Fruit fly (Drosophila melanogaster) whole organism, prepupa: ENCODE measurements around the gene CG14183.

Source experiments
- CG11762 ChIP-seq: fragments of 200-800 bp; sonication (Bioruptor generic); optimal IDR thresholded peaks from 3 replicates; lab custom pipeline; 2016; ENCODE audit warnings: missing biosample characterization, missing genetic modification characterization; ENCODE audit not compliant: insufficient read depth
- CG31627 ChIP-seq: fragments of 200-800 bp; sonication (Bioruptor generic); optimal IDR thresholded peaks from 3 replicates; lab custom pipeline; 2016; ENCODE audit warnings: missing biosample characterization, missing genetic modification characterization
- CG3919 ChIP-seq: fragments of 200-800 bp; sonication (Bioruptor generic); optimal IDR thresholded peaks from 3 replicates; lab custom pipeline; 2016; ENCODE audit warnings: missing biosample characterization, missing genetic modification characterization
- CG6854 ChIP-seq: fragments of 200-800 bp; sonication (Bioruptor generic); optimal IDR thresholded peaks from 2 replicates; lab custom pipeline; 2017; ENCODE audit warnings: missing biosample characterization, mild to moderate bottlenecking, missing genetic modification characterization
- CG8319 ChIP-seq: fragments of 200-800 bp; sonication (Bioruptor generic); optimal IDR thresholded peaks from 3 replicates; lab custom pipeline; 2016; ENCODE audit warnings: missing biosample characterization, missing genetic modification characterization
- CG9139 ChIP-seq: fragments of 200-800 bp; sonication (Bioruptor generic); optimal IDR thresholded peaks from 3 replicates; lab custom pipeline; 2017; ENCODE audit warnings: missing biosample characterization, mild to moderate bottlenecking, missing genetic modification characterization
- Eip75B ChIP-seq: fragments of 200-800 bp; sonication (Bioruptor generic); optimal IDR thresholded peaks from 3 replicates; lab custom pipeline; 2016; ENCODE audit warnings: missing biosample characterization, missing genetic modification characterization
- Met ChIP-seq: fragments of 200-800 bp; sonication (Bioruptor generic); optimal IDR thresholded peaks from 3 replicates; lab custom pipeline; 2016; ENCODE audit warnings: missing biosample characterization, missing genetic modification characterization
- OdsH ChIP-seq: fragments of 200-800 bp; sonication (Bioruptor generic); optimal IDR thresholded peaks from 3 replicates; lab custom pipeline; 2016; ENCODE audit warnings: missing biosample characterization, missing genetic modification characterization
- Sox102F ChIP-seq: fragments of 200-800 bp; sonication (Bioruptor generic); optimal IDR thresholded peaks from 2 replicates; lab custom pipeline; 2016; ENCODE audit warnings: missing biosample characterization, mild to moderate bottlenecking, missing genetic modification characterization
- Sox15 ChIP-seq: fragments of 200-800 bp; sonication (Bioruptor generic); optimal IDR thresholded peaks from 3 replicates; lab custom pipeline; 2016; ENCODE audit warnings: missing biosample characterization, missing genetic modification characterization
- pdm3 ChIP-seq: fragments of 200-800 bp; sonication (Bioruptor generic); optimal IDR thresholded peaks from 3 replicates; lab custom pipeline; 2016; ENCODE audit warnings: missing biosample characterization, missing genetic modification characterization

DNA sequence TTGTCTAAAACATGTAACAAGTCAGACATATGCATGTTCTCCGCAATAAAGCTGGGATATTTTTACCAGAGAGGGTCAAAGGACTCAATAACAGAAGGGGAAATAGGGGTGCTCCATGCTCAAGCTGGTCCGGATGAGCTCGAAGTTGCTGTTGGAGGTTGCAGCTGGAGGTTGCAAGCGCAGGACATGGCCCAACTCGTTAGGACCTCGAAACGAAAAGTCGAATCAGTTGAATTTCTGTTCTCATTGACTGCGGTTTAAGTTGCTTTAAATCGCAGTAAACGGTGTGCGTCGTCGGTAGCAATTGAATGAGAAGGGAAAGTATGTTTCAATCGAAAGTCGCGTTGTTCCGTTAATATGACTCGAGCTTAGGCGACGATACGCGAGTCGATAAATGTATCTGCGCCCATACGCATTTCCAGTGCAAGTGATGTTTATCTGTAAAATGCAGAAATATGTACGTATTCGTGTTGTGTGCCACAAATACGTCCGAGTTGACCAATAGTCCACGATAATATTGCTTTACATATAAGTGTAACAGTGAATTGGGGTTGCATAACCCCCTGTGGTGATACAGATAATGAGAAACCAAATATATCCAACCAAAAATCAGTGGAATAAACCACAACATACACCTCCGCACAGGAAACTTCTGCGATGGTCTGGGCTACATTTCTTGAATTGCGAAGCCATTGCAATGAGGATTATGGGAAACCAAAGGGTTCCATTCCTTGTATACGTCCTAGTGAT lies 22.4 kb downstream of the CG14183 start, which contains the start of gene kug:
- TF ChIP-seq Sox102F (GFP tag; lab: Kevin White, UChicago) = no peak
- TF ChIP-seq CG31627 = no peak
- no peak for TF ChIP-seq CG11762
- TF ChIP-seq Sox15 = no peak
- TF ChIP-seq Met (GFP tag; lab: Kevin White, UChicago) = no peak
- TF ChIP-seq CG9139 (GFP tag; lab: Kevin White, UChicago) = no peak
- TF ChIP-seq CG8319 = no peak
- TF ChIP-seq OdsH (GFP tag; lab: Kevin White, UChicago) = no peak
- TF ChIP-seq pdm3 (GFP tag; lab: Kevin White, UChicago) = no peak
- no peak for TF ChIP-seq CG6854 (GFP tag; lab: Kevin White, UChicago)
- no peak for TF ChIP-seq CG3919
- no peak for TF ChIP-seq Eip75B (GFP tag; lab: Kevin White, UChicago)
